Worm (Caenorhabditis elegans) whole organism, late embryonic: ENCODE measurements around the gene C18G1.9.

ENCODE experiments used
- dmd-4 ChIP-seq: sonication (generic microtip); optimal IDR thresholded peaks from 2 replicates; lab custom pipeline; 2016; ENCODE audit warnings: borderline replicate concordance, missing genetic modification characterization, missing compliant biosample characterization
- dve-1 ChIP-seq: sonication (generic microtip); optimal IDR thresholded peaks from 2 replicates; lab custom pipeline; 2017; ENCODE audit warnings: antibody characterized with exemption, mild to moderate bottlenecking, missing genetic modification characterization, missing compliant biosample characterization

ce11 chrV:4733952-4734351 lies 35.6 kb downstream of the C18G1.9 start:
- TF ChIP-seq dmd-4 (no peak), dve-1 (no peak)
